Fruit fly (Drosophila melanogaster) whole organism, wandering third instar larva: ENCODE data around the gene RhoBTB.

ENCODE experiments used
- Abd-B ChIP-seq: fragments of >200 bp; optimal IDR thresholded peaks from 2 replicates; lab custom pipeline; 2017; ENCODE audit warnings: missing biosample characterization, missing genetic modification characterization
- CG32264 ChIP-seq: fragments of 200-800 bp; sonication (Bioruptor generic); optimal IDR thresholded peaks from 2 replicates; lab custom pipeline; 2016; ENCODE audit warnings: missing biosample characterization, missing genetic modification characterization
- CG9705 ChIP-seq: fragments of 200-800 bp; sonication (Bioruptor generic); optimal IDR thresholded peaks from 2 replicates; lab custom pipeline; 2018; ENCODE audit warnings: missing biosample characterization, mild to moderate bottlenecking, missing genetic modification characterization
- CrebA ChIP-seq: fragments of 200-800 bp; sonication (Bioruptor generic); optimal IDR thresholded peaks from 2 replicates; lab custom pipeline; 2016; ENCODE audit warnings: missing biosample characterization, mild to moderate bottlenecking, missing genetic modification characterization, borderline replicate concordance
- Dif ChIP-seq: fragments of 200-275, 200-300 bp; sonication (Bioruptor generic); optimal IDR thresholded peaks from 2 replicates; lab custom pipeline; 2018; ENCODE audit warnings: missing biosample characterization, missing genetic modification characterization; ENCODE audit not compliant: partially characterized antibody
- GATAd ChIP-seq: sonication (Bioruptor generic); optimal IDR thresholded peaks from 2 replicates; lab custom pipeline; 2016; ENCODE audit warnings: missing biosample characterization, missing genetic modification characterization
- HLH106 ChIP-seq: fragments of 200-800 bp; optimal IDR thresholded peaks from 3 replicates; lab custom pipeline; 2019; ENCODE audit warnings: missing biosample characterization, mild to moderate bottlenecking, missing genetic modification characterization, moderate library complexity
- Hr83 ChIP-seq: fragments of 200-300 bp; sonication (Bioruptor generic); optimal IDR thresholded peaks from 2 replicates; lab custom pipeline; 2016; ENCODE audit warnings: missing biosample characterization, mild to moderate bottlenecking, missing genetic modification characterization, moderate library complexity; ENCODE audit not compliant: poor library complexity, severe bottlenecking
- Jra ChIP-seq: sonication (Bioruptor generic); optimal IDR thresholded peaks from 2 replicates; lab custom pipeline; 2016; ENCODE audit warnings: missing biosample characterization, missing genetic modification characterization
- Mio ChIP-seq: sonication (Bioruptor generic); optimal IDR thresholded peaks from 2 replicates; lab custom pipeline; 2016; ENCODE audit warnings: missing biosample characterization, missing genetic modification characterization
- Myc ChIP-seq: fragments of >200 bp; optimal IDR thresholded peaks from 2 replicates; lab custom pipeline; 2017
- N ChIP-seq: fragments of >200 bp; optimal IDR thresholded peaks from 2 replicates; lab custom pipeline; 2018; ENCODE audit warnings: missing biosample characterization, missing external identifiers, missing genetic modification characterization
- OdsH ChIP-seq: fragments of 200-800 bp; sonication (Bioruptor generic); optimal IDR thresholded peaks from 2 replicates; lab custom pipeline; 2016; ENCODE audit warnings: missing biosample characterization, mild to moderate bottlenecking, missing genetic modification characterization
- Rel ChIP-seq, 2 experiments: fragments of 200-800 bp; sonication (Bioruptor generic) in 1 of 2; optimal IDR thresholded peaks; 2 replicates in 1 of 2; 3 replicates in 1 of 2; lab custom pipeline; 2016 to 2019; ENCODE audit warnings: mild to moderate bottlenecking in 2 of 2, missing biosample characterization in 2 of 2, missing genetic modification characterization in 2 of 2, moderate library complexity in 1 of 2
- Vsx2 ChIP-seq: fragments of 200-300, 225-300 bp; sonication (Bioruptor generic); optimal IDR thresholded peaks from 2 replicates; lab custom pipeline; 2018; ENCODE audit warnings: missing biosample characterization, missing genetic modification characterization; ENCODE audit not compliant: partially characterized antibody
- br ChIP-seq: fragments of 200-800 bp; sonication (Bioruptor generic); optimal IDR thresholded peaks from 2 replicates; lab custom pipeline; 2016; ENCODE audit warnings: missing biosample characterization, missing genetic modification characterization
- brk ChIP-seq: fragments of 200-800 bp; sonication (Bioruptor generic); optimal IDR thresholded peaks from 2 replicates; lab custom pipeline; 2016; ENCODE audit warnings: missing biosample characterization, mild to moderate bottlenecking, missing genetic modification characterization
- dl ChIP-seq, 2 experiments: fragments of 175-275, 200-275 bp in 1 of 2; fragments of 200-275 bp in 1 of 2; sonication (Bioruptor generic); optimal IDR thresholded peaks; lab custom pipeline; 2018; ENCODE audit warnings: mild to moderate bottlenecking in 2 of 2, missing biosample characterization in 2 of 2, missing genetic modification characterization in 2 of 2, moderate library complexity in 2 of 2; ENCODE audit not compliant: partially characterized antibody in 2 of 2, insufficient read depth in 1 of 2
- dsf ChIP-seq: sonication (Bioruptor generic); optimal IDR thresholded peaks from 2 replicates; lab custom pipeline; 2016; ENCODE audit warnings: missing biosample characterization, missing genetic modification characterization, borderline replicate concordance
- ey ChIP-seq: fragments of 200-800 bp; sonication (Bioruptor generic); optimal IDR thresholded peaks from 2 replicates; lab custom pipeline; 2016; ENCODE audit warnings: missing biosample characterization, missing genetic modification characterization
- fru ChIP-seq: fragments of 200-800 bp; sonication (Bioruptor generic); optimal IDR thresholded peaks from 3 replicates; lab custom pipeline; 2016; ENCODE audit warnings: missing biosample characterization, mild to moderate bottlenecking, missing genetic modification characterization
- h ChIP-seq: fragments of 200-800 bp; sonication (Bioruptor generic); optimal IDR thresholded peaks from 3 replicates; lab custom pipeline; 2016; ENCODE audit warnings: missing biosample characterization, mild to moderate bottlenecking, missing genetic modification characterization
- jim ChIP-seq: fragments of 175-275, 200-325 bp; sonication (Bioruptor generic); optimal IDR thresholded peaks from 2 replicates; lab custom pipeline; 2016; ENCODE audit warnings: missing biosample characterization, mild to moderate bottlenecking, missing genetic modification characterization
- pan ChIP-seq: fragments of >200 bp; optimal IDR thresholded peaks from 2 replicates; lab custom pipeline; 2017
- psq ChIP-seq: fragments of 200-800 bp; sonication (Bioruptor generic); optimal IDR thresholded peaks from 3 replicates; lab custom pipeline; 2017; ENCODE audit warnings: missing biosample characterization, mild to moderate bottlenecking, missing genetic modification characterization, moderate library complexity
- sage ChIP-seq: fragments of 200-800 bp; sonication (Bioruptor generic); optimal IDR thresholded peaks from 2 replicates; lab custom pipeline; 2016; ENCODE audit warnings: missing biosample characterization, mild to moderate bottlenecking, missing genetic modification characterization
- sv ChIP-seq: fragments of 200-800 bp; sonication (Bioruptor generic); optimal IDR thresholded peaks from 3 replicates; lab custom pipeline; 2016; ENCODE audit warnings: missing biosample characterization, missing genetic modification characterization
- tai ChIP-seq: sonication (Bioruptor generic); optimal IDR thresholded peaks from 2 replicates; lab custom pipeline; 2016; ENCODE audit warnings: missing biosample characterization, missing genetic modification characterization
- usp ChIP-seq: fragments of >200 bp; optimal IDR thresholded peaks from 2 replicates; lab custom pipeline; 2017; ENCODE audit warnings: missing biosample characterization, missing genetic modification characterization

Gene RhoBTB

dm6 chr3L:20347762-20348580, 28.1 kb upstream of the RhoBTB start, which contains the start of the genes Rbbp5 and eRF1 (continued):
- TF ChIP-seq ey (peak; percentile 60), GATAd (no peak), brk (GFP tag; lab: Kevin White, UChicago) (peak; percentile 83), CrebA (GFP tag; lab: Kevin White, UChicago) (no peak), Myc (lab: Kevin White, UChicago) (peak; percentile 4), psq (peak; percentile 74), usp (GFP tag; lab: Kevin White, UChicago) (no peak), pan (lab: Kevin White, UChicago) (no peak), HLH106 (tag; lab: Kevin White, UChicago) (peak; percentile 81), N (GFP tag; lab: Kevin White, UChicago) (no peak), Abd-B (GFP tag; lab: Kevin White, UChicago) (no peak)

- TF ChIP-seq Rel (GFP tag; optimal IDR thresholded peaks at IDR 0.05; lab: Kevin White, UChicago) (no peak), Rel (tag; optimal IDR thresholded peaks at IDR 0.05; lab: Kevin White, UChicago) (peak; percentile 56), Myc (lab: Kevin White, UChicago) (no peak), OdsH (GFP tag; lab: Kevin White, UChicago) (peak; percentile 31)
Observed at dm6 chr3L:20348581-20349093, 27.4 kb upstream of the RhoBTB start.

dm6 chr3L:20349333-20349924, 26.6 kb upstream of the RhoBTB start:
- TF ChIP-seq CG9705 (GFP tag; lab: Kevin White, UChicago) (no peak), ey (no peak), br (GFP tag; lab: Kevin White, UChicago) (no peak), Rel (GFP tag; optimal IDR thresholded peaks at IDR 0.05; lab: Kevin White, UChicago) (no peak), Rel (tag; optimal IDR thresholded peaks at IDR 0.05; lab: Kevin White, UChicago) (peak; percentile 100), dsf (GFP tag; lab: Kevin White, UChicago) (no peak), jim (GFP tag; lab: Kevin White, UChicago) (no peak), Mio (GFP tag; lab: Kevin White, UChicago) (no peak), GATAd (no peak), dl (GFP tag; optimal IDR thresholded peaks at IDR 0.05; lab: Kevin White, UChicago; ENCODE audit: insufficient read depth in 1 of 2, partially characterized antibody in 2 of 2) (peak; percentile 55 to 88), CG32264 (GFP tag; lab: Kevin White, UChicago) (no peak), psq (no peak), h (GFP tag; lab: Kevin White, UChicago) (peak; percentile 3), fru (GFP tag; lab: Kevin White, UChicago) (no peak), N (GFP tag; lab: Kevin White, UChicago) (no peak), Hr83 (no peak), Abd-B (GFP tag; lab: Kevin White, UChicago) (no peak), Dif (GFP tag; lab: Kevin White, UChicago) (peak; percentile 88), Jra (GFP tag; lab: Kevin White, UChicago) (peak; percentile 48), Vsx2 (GFP tag; lab: Kevin White, UChicago) (peak; percentile 65), OdsH (GFP tag; lab: Kevin White, UChicago) (no peak), sage (peak; percentile 6)
- TF ChIP-seq, all 38 proteins: peak for 7

- no peak for TF ChIP-seq Abd-B (GFP tag; lab: Kevin White, UChicago)
- no peak for TF ChIP-seq OdsH (GFP tag; lab: Kevin White, UChicago)
- TF ChIP-seq h (GFP tag; lab: Kevin White, UChicago): no peak
- TF ChIP-seq N (GFP tag; lab: Kevin White, UChicago): no peak
- TF ChIP-seq br (GFP tag; lab: Kevin White, UChicago): no peak
- TF ChIP-seq tai: no peak
- no peak for TF ChIP-seq fru (GFP tag; lab: Kevin White, UChicago)
- no peak for TF ChIP-seq dl (GFP tag; optimal IDR thresholded peaks at IDR 0.05; lab: Kevin White, UChicago; ENCODE audit: insufficient read depth in 1 of 2, partially characterized antibody in 2 of 2)
- TF ChIP-seq brk (GFP tag; lab: Kevin White, UChicago): no peak
- no peak for TF ChIP-seq CG9705 (GFP tag; lab: Kevin White, UChicago)
- no peak for TF ChIP-seq sv
Observed at dm6 chr3L:20353149-20353548, 22.9 kb upstream of the RhoBTB start, which contains the start of gene CG5618. CG5618 (plus strand) TSS chr3L:20353449.
